Fruit fly (Drosophila melanogaster) S2 (cell line): ENCODE results near the gene Sbat.

Experiments used
- CG8478 ChIP-seq: fragments of >200 bp; optimal IDR thresholded peaks from 2 replicates; lab custom pipeline; 2018
- CTCF ChIP-seq, 2 experiments: fragments of >200 bp; optimal IDR thresholded peaks; 2 replicates each; lab custom pipeline; 2018

- TF ChIP-seq CTCF (optimal IDR thresholded peaks at IDR 0.05; lab: Kevin White, UChicago): no peak
- no peak for TF ChIP-seq CG8478
Measured at dm6 chr2L:2878188-2878587, at the start of gene Sbat, which contains the start of gene Prx6a.
